Fruit fly (Drosophila melanogaster) whole organism, adult: ENCODE results near the gene CG9676.

Source experiments
- CG11617 ChIP-seq: fragments of 200-800 bp; sonication (Bioruptor generic); optimal IDR thresholded peaks from 2 replicates; lab custom pipeline; 2017; ENCODE audit warnings: mild to moderate bottlenecking, missing biosample characterization, missing genetic modification reagents, missing genetic modification characterization
- CG12768 ChIP-seq: fragments of 200-800 bp; sonication (Bioruptor generic); optimal IDR thresholded peaks from 2 replicates; lab custom pipeline; 2017; ENCODE audit warnings: missing biosample characterization, missing genetic modification characterization, mild to moderate bottlenecking, moderate library complexity, missing genetic modification reagents
- CG14711 ChIP-seq: fragments of 200-800 bp; sonication (Bioruptor generic); optimal IDR thresholded peaks from 2 replicates; lab custom pipeline; 2018; ENCODE audit warnings: missing biosample characterization, mild to moderate bottlenecking, missing genetic modification characterization, moderate library complexity
- CG1620 ChIP-seq: fragments of 200-800 bp; sonication (Bioruptor generic); optimal IDR thresholded peaks from 2 replicates; lab custom pipeline; 2016; ENCODE audit warnings: missing biosample characterization, missing genetic modification characterization
- CG33017 ChIP-seq: fragments of 200-800 bp; sonication (Bioruptor generic); optimal IDR thresholded peaks from 2 replicates; lab custom pipeline; 2018; ENCODE audit warnings: missing biosample characterization, mild to moderate bottlenecking, missing genetic modification characterization, moderate library complexity
- CG5204 ChIP-seq: fragments of 200-800 bp; sonication (Bioruptor generic); optimal IDR thresholded peaks from 2 replicates; lab custom pipeline; 2016; ENCODE audit warnings: missing biosample characterization, missing genetic modification characterization
- CG7045 ChIP-seq: fragments of 200-800 bp; sonication (Bioruptor generic); optimal IDR thresholded peaks from 2 replicates; lab custom pipeline; 2017; ENCODE audit warnings: missing biosample characterization, mild to moderate bottlenecking, missing genetic modification characterization
- CG7101 ChIP-seq: fragments of 200-800 bp; sonication (Bioruptor generic); optimal IDR thresholded peaks from 2 replicates; lab custom pipeline; 2018; ENCODE audit warnings: missing biosample characterization, mild to moderate bottlenecking, missing genetic modification characterization, moderate library complexity
- Clk ChIP-seq: fragments of 200-800 bp; sonication (Bioruptor generic); optimal IDR thresholded peaks from 2 replicates; lab custom pipeline; 2017; ENCODE audit warnings: missing biosample characterization, missing genetic modification characterization
- Crg-1 ChIP-seq: fragments of 200-800 bp; sonication (Bioruptor generic); optimal IDR thresholded peaks from 2 replicates; lab custom pipeline; 2016; ENCODE audit warnings: missing biosample characterization, missing genetic modification characterization
- Hr96 ChIP-seq: fragments of 200-800 bp; sonication (Bioruptor generic); optimal IDR thresholded peaks from 2 replicates; lab custom pipeline; 2016; ENCODE audit warnings: missing biosample characterization, missing genetic modification characterization
- Mnt ChIP-seq: fragments of 200-800 bp; sonication (Bioruptor generic); optimal IDR thresholded peaks from 2 replicates; lab custom pipeline; 2016; ENCODE audit warnings: missing biosample characterization, mild to moderate bottlenecking, missing genetic modification characterization
- bab1 ChIP-seq: fragments of 200-800 bp; sonication (Bioruptor generic); optimal IDR thresholded peaks from 3 replicates; lab custom pipeline; 2019; ENCODE audit warnings: missing biosample characterization, mild to moderate bottlenecking, missing genetic modification characterization, moderate library complexity
- cic ChIP-seq: fragments of 200-800 bp; sonication (Bioruptor generic); optimal IDR thresholded peaks from 2 replicates; lab custom pipeline; 2017; ENCODE audit warnings: missing biosample characterization, mild to moderate bottlenecking, missing genetic modification characterization, moderate library complexity
- cnc ChIP-seq, 2 experiments: fragments of >200 bp; optimal IDR thresholded peaks; 2 replicates each; lab custom pipeline; 2017
- kay ChIP-seq: fragments of 200-800 bp; sonication (Bioruptor generic); peaks from one replicate; lab custom pipeline; 2016; ENCODE audit warnings: missing biosample characterization, missing genetic modification characterization, borderline replicate concordance
- ovo ChIP-seq: fragments of 200-800 bp; sonication (Bioruptor generic); optimal IDR thresholded peaks from 2 replicates; lab custom pipeline; 2016; ENCODE audit warnings: missing biosample characterization, missing genetic modification characterization
- pad ChIP-seq: fragments of 200-800 bp; sonication (Bioruptor generic); optimal IDR thresholded peaks from 3 replicates; lab custom pipeline; 2017; ENCODE audit warnings: missing biosample characterization, missing genetic modification characterization, mild to moderate bottlenecking, moderate library complexity, missing genetic modification reagents
- tj ChIP-seq: fragments of 200-800 bp; sonication (Bioruptor generic); optimal IDR thresholded peaks from 3 replicates; lab custom pipeline; 2017; ENCODE audit warnings: missing biosample characterization, mild to moderate bottlenecking, missing genetic modification characterization, moderate library complexity
- toe ChIP-seq: fragments of 200-800 bp; sonication (Bioruptor generic); optimal IDR thresholded peaks from 2 replicates; lab custom pipeline; 2016; ENCODE audit warnings: missing biosample characterization, missing genetic modification characterization

CG9676 gene

dm6 chrX:16740606-16741005 lies 40.6 kb upstream of the CG9676 start, which contains the start of gene CG32568:
TSS of gene CG32568 (plus strand) at chrX:16740906.
- no peak for TF ChIP-seq CG7101 (tag; lab: Kevin White, UChicago)
- TF ChIP-seq Mnt (GFP tag; lab: Kevin White, UChicago): no peak
- no peak for TF ChIP-seq CG11617 (GFP tag; lab: Kevin White, UChicago)
- no peak for TF ChIP-seq Crg-1 (GFP tag; lab: Kevin White, UChicago)
- no peak for TF ChIP-seq CG14711 (tag; lab: Kevin White, UChicago)

- no peak for TF ChIP-seq CG1620 (GFP tag; lab: Kevin White, UChicago)
- no peak for TF ChIP-seq CG5204 (GFP tag; lab: Kevin White, UChicago)
- TF ChIP-seq CG12768 (GFP tag; lab: Kevin White, UChicago): no peak
- TF ChIP-seq toe (GFP tag; lab: Kevin White, UChicago): no peak
- TF ChIP-seq CG7045 (GFP tag; lab: Kevin White, UChicago): no peak
- no peak for TF ChIP-seq cnc (optimal IDR thresholded peaks at IDR 0.05; lab: Kevin White, UChicago)
- TF ChIP-seq cic (GFP tag; lab: Kevin White, UChicago): no peak
- no peak for TF ChIP-seq kay (GFP tag; lab: Kevin White, UChicago)
- no peak for TF ChIP-seq CG11617 (GFP tag; lab: Kevin White, UChicago)
- no peak for TF ChIP-seq Clk (GFP tag; lab: Kevin White, UChicago)
- no peak for TF ChIP-seq Mnt (GFP tag; lab: Kevin White, UChicago)
- no peak for TF ChIP-seq CG14711 (tag; lab: Kevin White, UChicago)
- TF ChIP-seq CG33017 (tag; lab: Kevin White, UChicago): no peak
- TF ChIP-seq Hr96 (GFP tag; lab: Kevin White, UChicago): no peak
- no peak for TF ChIP-seq bab1 (GFP tag; lab: Kevin White, UChicago)
- TF ChIP-seq Crg-1 (GFP tag; lab: Kevin White, UChicago): no peak
- TF ChIP-seq CG7101 (tag; lab: Kevin White, UChicago): no peak
- no peak for TF ChIP-seq ovo (GFP tag; lab: Kevin White, UChicago)
- no peak for TF ChIP-seq tj
- no peak for TF ChIP-seq pad (GFP tag; lab: Kevin White, UChicago)
Measured at dm6 chrX:16737878-16738277, 37.9 kb upstream of the CG9676 start, which contains the start of gene TwdlZ. TSS of gene TwdlZ (plus strand) at chrX:16738178.

dm6 chrX:16736180-16736579 lies 36.2 kb upstream of the CG9676 start:
- TF ChIP-seq Hr96 (GFP tag; lab: Kevin White, UChicago): no peak
- no peak for TF ChIP-seq CG5204 (GFP tag; lab: Kevin White, UChicago)
- TF ChIP-seq tj: no peak
- TF ChIP-seq CG12768 (GFP tag; lab: Kevin White, UChicago): no peak
- no peak for TF ChIP-seq Clk (GFP tag; lab: Kevin White, UChicago)
- TF ChIP-seq bab1 (GFP tag; lab: Kevin White, UChicago): no peak
- no peak for TF ChIP-seq CG1620 (GFP tag; lab: Kevin White, UChicago)

- TF ChIP-seq toe (GFP tag; lab: Kevin White, UChicago) (no peak), Clk (GFP tag; lab: Kevin White, UChicago) (no peak), CG7101 (tag; lab: Kevin White, UChicago) (no peak), Crg-1 (GFP tag; lab: Kevin White, UChicago) (no peak), CG5204 (GFP tag; lab: Kevin White, UChicago) (no peak), Mnt (GFP tag; lab: Kevin White, UChicago) (no peak), kay (GFP tag; lab: Kevin White, UChicago) (no peak), cic (GFP tag; lab: Kevin White, UChicago) (no peak), Hr96 (GFP tag; lab: Kevin White, UChicago) (no peak), CG1620 (GFP tag; lab: Kevin White, UChicago) (no peak), CG12768 (GFP tag; lab: Kevin White, UChicago) (no peak), bab1 (GFP tag; lab: Kevin White, UChicago) (no peak), pad (GFP tag; lab: Kevin White, UChicago) (no peak), tj (no peak), cnc (optimal IDR thresholded peaks at IDR 0.05; lab: Kevin White, UChicago) (no peak), ovo (GFP tag; lab: Kevin White, UChicago) (no peak), CG33017 (tag; lab: Kevin White, UChicago) (no peak), CG14711 (tag; lab: Kevin White, UChicago) (no peak)
Measured at dm6 chrX:16734647-16735046, 34.7 kb upstream of the CG9676 start, which contains the start of gene TwdlY. TSS of gene TwdlY (plus strand) at chrX:16734947.

- TF ChIP-seq tj (no peak), CG5204 (GFP tag; lab: Kevin White, UChicago) (no peak), kay (GFP tag; lab: Kevin White, UChicago) (no peak), bab1 (GFP tag; lab: Kevin White, UChicago) (no peak), CG11617 (GFP tag; lab: Kevin White, UChicago) (no peak), cic (GFP tag; lab: Kevin White, UChicago) (no peak), pad (GFP tag; lab: Kevin White, UChicago) (no peak), ovo (GFP tag; lab: Kevin White, UChicago) (no peak), CG12768 (GFP tag; lab: Kevin White, UChicago) (no peak), Clk (GFP tag; lab: Kevin White, UChicago) (no peak), CG14711 (tag; lab: Kevin White, UChicago) (no peak)
Measured at dm6 chrX:16733244-16733643, 33.3 kb upstream of the CG9676 start.

- TF ChIP-seq bab1 (GFP tag; lab: Kevin White, UChicago) (no peak), cic (GFP tag; lab: Kevin White, UChicago) (no peak), CG11617 (GFP tag; lab: Kevin White, UChicago) (no peak), Mnt (GFP tag; lab: Kevin White, UChicago) (no peak)
Measured at dm6 chrX:16730791-16731190, 30.8 kb upstream of the CG9676 start, which contains the start of gene TwdlX. TSS of gene TwdlX (plus strand) at chrX:16731091.
